Fruit fly (Drosophila melanogaster) whole organism, prepupa: ENCODE data around the gene CG3430.

ENCODE experiments used
- CG10631 ChIP-seq: fragments of 200-800 bp; sonication (Bioruptor generic); optimal IDR thresholded peaks from 2 replicates; lab custom pipeline; 2016; ENCODE audit warnings: missing biosample characterization, missing genetic modification characterization
- CG10669 ChIP-seq: fragments of 200-800 bp; sonication (Bioruptor generic); optimal IDR thresholded peaks from 3 replicates; lab custom pipeline; 2018; ENCODE audit warnings: missing biosample characterization, mild to moderate bottlenecking, missing genetic modification characterization, moderate library complexity
- CG11294 ChIP-seq: fragments of 200-800 bp; sonication (Bioruptor generic); IDR thresholded peaks from 2 replicates; pipeline ENCODE4 v1.3.6; 2022; ENCODE audit warnings: missing biosample characterization, missing genetic modification characterization
- CG15336 ChIP-seq: fragments of 200-800 bp; sonication (Bioruptor generic); IDR thresholded peaks from 2 replicates; pipeline ENCODE4 v1.3.6; 2022; ENCODE audit warnings: missing biosample characterization, missing genetic modification characterization
- CG1621 ChIP-seq: fragments of 200-800 bp; sonication (Bioruptor generic); optimal IDR thresholded peaks from 3 replicates; lab custom pipeline; 2018; ENCODE audit warnings: missing biosample characterization, mild to moderate bottlenecking, missing genetic modification characterization
- CG16779 ChIP-seq: fragments of 200-800 bp; sonication (Bioruptor generic); optimal IDR thresholded peaks from 3 replicates; lab custom pipeline; 2017; ENCODE audit warnings: missing biosample characterization, mild to moderate bottlenecking, missing genetic modification characterization
- CG3032 ChIP-seq: fragments of 200-800 bp; optimal IDR thresholded peaks from 2 replicates; lab custom pipeline; 2019; ENCODE audit warnings: missing biosample characterization, mild to moderate bottlenecking, missing genetic modification characterization, moderate library complexity
- CG31627 ChIP-seq: fragments of 200-800 bp; sonication (Bioruptor generic); optimal IDR thresholded peaks from 3 replicates; lab custom pipeline; 2016; ENCODE audit warnings: missing biosample characterization, missing genetic modification characterization
- CG32006 ChIP-seq: fragments of 200-800 bp; sonication (Bioruptor generic); optimal IDR thresholded peaks from 3 replicates; lab custom pipeline; 2017; ENCODE audit warnings: missing biosample characterization, mild to moderate bottlenecking, missing genetic modification characterization
- CG3919 ChIP-seq: fragments of 200-800 bp; sonication (Bioruptor generic); optimal IDR thresholded peaks from 3 replicates; lab custom pipeline; 2016; ENCODE audit warnings: missing biosample characterization, missing genetic modification characterization
- CG4318 ChIP-seq: fragments of 200-800 bp; sonication (Bioruptor generic); optimal IDR thresholded peaks from 3 replicates; lab custom pipeline; 2017; ENCODE audit warnings: missing biosample characterization, mild to moderate bottlenecking, missing genetic modification characterization
- CG6163 ChIP-seq: fragments of 200-800 bp; sonication (Bioruptor generic); IDR thresholded peaks from 3 replicates; pipeline ENCODE4 v1.3.6; 2022; ENCODE audit warnings: missing biosample characterization, missing genetic modification characterization
- CG6276 ChIP-seq: fragments of 200-800 bp; sonication (Bioruptor generic); optimal IDR thresholded peaks from 2 replicates; lab custom pipeline; 2017; ENCODE audit warnings: missing biosample characterization, mild to moderate bottlenecking, missing genetic modification characterization
- CG6792 ChIP-seq: fragments of 200-800 bp; sonication (Bioruptor generic); optimal IDR thresholded peaks from 3 replicates; lab custom pipeline; 2016; ENCODE audit warnings: missing biosample characterization, missing genetic modification characterization
- CG6808 ChIP-seq: fragments of 200-800 bp; sonication (Bioruptor generic); optimal IDR thresholded peaks from 3 replicates; lab custom pipeline; 2017; ENCODE audit warnings: missing biosample characterization, missing genetic modification characterization, mild to moderate bottlenecking, moderate library complexity, missing genetic modification reagents
- CG6854 ChIP-seq: fragments of 200-800 bp; sonication (Bioruptor generic); optimal IDR thresholded peaks from 2 replicates; lab custom pipeline; 2017; ENCODE audit warnings: missing biosample characterization, mild to moderate bottlenecking, missing genetic modification characterization
- CG8119 ChIP-seq: fragments of 200-800 bp; sonication (Bioruptor generic); IDR thresholded peaks from 3 replicates; pipeline ENCODE4 v1.3.6; 2022; ENCODE audit warnings: missing biosample characterization, missing genetic modification characterization
- CG8319 ChIP-seq: fragments of 200-800 bp; sonication (Bioruptor generic); optimal IDR thresholded peaks from 3 replicates; lab custom pipeline; 2016; ENCODE audit warnings: missing biosample characterization, missing genetic modification characterization
- CG8632 ChIP-seq: fragments of 200-800 bp; sonication (Bioruptor generic); optimal IDR thresholded peaks from 3 replicates; lab custom pipeline; 2016; ENCODE audit warnings: missing biosample characterization, missing genetic modification characterization
- CG9139 ChIP-seq: fragments of 200-800 bp; sonication (Bioruptor generic); optimal IDR thresholded peaks from 3 replicates; lab custom pipeline; 2017; ENCODE audit warnings: missing biosample characterization, mild to moderate bottlenecking, missing genetic modification characterization
- Eip78C ChIP-seq: fragments of 200-800 bp; sonication (Bioruptor generic); peaks from one replicate; lab custom pipeline; 2016; ENCODE audit warnings: missing biosample characterization, missing genetic modification characterization
- Eip93F ChIP-seq: fragments of 200-800 bp; sonication (Bioruptor generic); optimal IDR thresholded peaks from 2 replicates; lab custom pipeline; 2016; ENCODE audit warnings: missing biosample characterization, mild to moderate bottlenecking, missing genetic modification characterization
- Ets21C ChIP-seq: fragments of 200-800 bp; sonication (Bioruptor generic); optimal IDR thresholded peaks from 3 replicates; lab custom pipeline; 2016; ENCODE audit warnings: missing biosample characterization, missing genetic modification characterization
- Ets96B ChIP-seq: fragments of 200-800 bp; optimal IDR thresholded peaks from 2 replicates; lab custom pipeline; 2019; ENCODE audit warnings: missing biosample characterization, mild to moderate bottlenecking, missing genetic modification characterization, moderate library complexity
- Hr4 ChIP-seq: fragments of 200-800 bp; sonication (Bioruptor generic); optimal IDR thresholded peaks from 3 replicates; lab custom pipeline; 2016; ENCODE audit warnings: missing biosample characterization, missing genetic modification characterization
- Lpt ChIP-seq: fragments of 200-800 bp; sonication (Bioruptor generic); optimal IDR thresholded peaks from 3 replicates; lab custom pipeline; 2016; ENCODE audit warnings: missing biosample characterization, missing genetic modification characterization
- Met ChIP-seq: fragments of 200-800 bp; sonication (Bioruptor generic); optimal IDR thresholded peaks from 3 replicates; lab custom pipeline; 2016; ENCODE audit warnings: missing biosample characterization, missing genetic modification characterization
- OdsH ChIP-seq: fragments of 200-800 bp; sonication (Bioruptor generic); optimal IDR thresholded peaks from 3 replicates; lab custom pipeline; 2016; ENCODE audit warnings: missing biosample characterization, missing genetic modification characterization
- Sox15 ChIP-seq: fragments of 200-800 bp; sonication (Bioruptor generic); optimal IDR thresholded peaks from 3 replicates; lab custom pipeline; 2016; ENCODE audit warnings: missing biosample characterization, missing genetic modification characterization
- cyc ChIP-seq: fragments of 200-800 bp; sonication (Bioruptor generic); optimal IDR thresholded peaks from 3 replicates; lab custom pipeline; 2016; ENCODE audit warnings: missing biosample characterization, missing genetic modification characterization
- dac ChIP-seq: fragments of 200-800 bp; sonication (Bioruptor generic); optimal IDR thresholded peaks from 2 replicates; lab custom pipeline; 2017; ENCODE audit warnings: missing biosample characterization, mild to moderate bottlenecking, missing genetic modification characterization
- dsx ChIP-seq: fragments of 200-800 bp; optimal IDR thresholded peaks from 3 replicates; lab custom pipeline; 2019; ENCODE audit warnings: missing biosample characterization, mild to moderate bottlenecking, missing genetic modification characterization, moderate library complexity; ENCODE audit not compliant: poor library complexity, severe bottlenecking
- eg ChIP-seq: fragments of 200-800 bp; sonication (Bioruptor generic); IDR thresholded peaks from 3 replicates; pipeline ENCODE4 v1.3.6; 2022; ENCODE audit warnings: missing biosample characterization, missing genetic modification characterization
- fd59A ChIP-seq: fragments of 200-800 bp; sonication (Bioruptor generic); optimal IDR thresholded peaks from 2 replicates; lab custom pipeline; 2017; ENCODE audit warnings: missing biosample characterization, mild to moderate bottlenecking, missing genetic modification characterization, missing genetic modification reagents
- net ChIP-seq: fragments of 200-800 bp; sonication (Bioruptor generic); optimal IDR thresholded peaks from 3 replicates; lab custom pipeline; 2016; ENCODE audit warnings: missing biosample characterization, missing genetic modification characterization
- salr ChIP-seq, 2 experiments: fragments of 200-800 bp; sonication (Bioruptor generic); optimal IDR thresholded peaks; 3 replicates each; lab custom pipeline; 2016 to 2018; ENCODE audit warnings: missing biosample characterization in 2 of 2, missing genetic modification characterization in 2 of 2, mild to moderate bottlenecking in 1 of 2
- ss ChIP-seq, 2 experiments: fragments of 200-800 bp; sonication (Bioruptor generic); optimal IDR thresholded peaks; 2 replicates in 1 of 2; 3 replicates in 1 of 2; lab custom pipeline; 2017 to 2018; ENCODE audit warnings: mild to moderate bottlenecking in 2 of 2, missing biosample characterization in 2 of 2, missing genetic modification characterization in 2 of 2, moderate library complexity in 1 of 2
- vri ChIP-seq: fragments of 200-800 bp; sonication (Bioruptor generic); optimal IDR thresholded peaks from 3 replicates; lab custom pipeline; 2016; ENCODE audit warnings: missing biosample characterization, mild to moderate bottlenecking, missing genetic modification characterization

The CG3430 gene

DNA sequence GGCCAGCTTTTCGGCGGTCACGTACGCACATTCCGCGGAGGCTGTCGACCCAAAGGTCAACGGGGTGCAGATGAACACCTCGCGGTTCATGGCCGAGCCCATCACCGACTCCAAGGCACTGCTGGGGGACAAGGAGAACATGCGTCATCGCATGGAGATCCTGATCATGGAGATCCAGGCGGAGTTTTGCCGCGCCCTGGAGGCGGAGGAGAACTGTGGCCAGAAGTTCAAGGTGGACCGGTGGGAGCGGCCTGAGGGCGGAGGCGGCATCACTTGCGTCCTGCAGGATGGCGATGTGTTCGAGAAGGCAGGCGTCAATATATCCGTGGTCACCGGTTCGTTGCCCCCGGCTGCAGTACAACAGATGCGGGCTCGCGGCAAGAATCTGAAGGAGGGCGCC lies 7.8 kb downstream of the CG3430 start:
- TF ChIP-seq CG11294 (GFP tag; lab: Robert Waterston, UW): no peak
- no peak for TF ChIP-seq Lpt (GFP tag; lab: Kevin White, UChicago)
- no peak for TF ChIP-seq CG6792
- TF ChIP-seq ss (GFP tag; optimal IDR thresholded peaks at IDR 0.05; lab: Kevin White, UChicago): no peak
- no peak for TF ChIP-seq CG10669 (GFP tag; lab: Kevin White, UChicago)
- TF ChIP-seq CG6276 (GFP tag; lab: Kevin White, UChicago): no peak
- no peak for TF ChIP-seq Met (GFP tag; lab: Kevin White, UChicago)
- no peak for TF ChIP-seq CG10631 (GFP tag; lab: Kevin White, UChicago)
- TF ChIP-seq Ets96B (tag; lab: Kevin White, UChicago): no peak

DNA sequence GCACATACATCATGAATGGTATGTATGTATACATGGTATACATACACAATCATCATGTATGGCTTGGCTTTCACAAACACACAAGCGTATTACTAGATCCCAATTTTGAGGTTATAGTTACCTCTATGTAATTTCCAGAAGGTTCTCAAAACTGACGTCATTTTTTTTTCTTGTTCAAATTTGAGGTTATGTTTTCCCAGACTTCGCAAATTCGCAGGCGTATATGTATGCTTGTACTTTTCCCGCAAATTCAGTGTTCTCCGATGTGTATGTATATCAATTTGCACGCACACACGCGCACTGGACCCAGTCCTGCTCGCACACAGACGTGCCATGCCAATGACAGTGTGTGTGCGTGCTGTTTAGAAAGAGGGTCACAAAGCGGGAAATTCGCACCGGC lies 9.5 kb downstream of the CG3430 start:
- TF ChIP-seq CG1621 (tag; lab: Kevin White, UChicago) (peak; percentile 71), CG6808 (peak; percentile 36), dac (no peak), CG8119 (GFP tag; lab: Robert Waterston, UW) (no peak), Eip93F (GFP tag; lab: Kevin White, UChicago) (no peak), CG4318 (GFP tag; lab: Kevin White, UChicago) (no peak), Ets21C (no peak), dsx (GFP tag; lab: Kevin White, UChicago) (peak; percentile 50), Lpt (GFP tag; lab: Kevin White, UChicago) (no peak), Hr4 (GFP tag; lab: Kevin White, UChicago) (no peak), ss (GFP tag; optimal IDR thresholded peaks at IDR 0.05; lab: Kevin White, UChicago) (peak; percentile 18 to 28), CG9139 (no peak)

DNA sequence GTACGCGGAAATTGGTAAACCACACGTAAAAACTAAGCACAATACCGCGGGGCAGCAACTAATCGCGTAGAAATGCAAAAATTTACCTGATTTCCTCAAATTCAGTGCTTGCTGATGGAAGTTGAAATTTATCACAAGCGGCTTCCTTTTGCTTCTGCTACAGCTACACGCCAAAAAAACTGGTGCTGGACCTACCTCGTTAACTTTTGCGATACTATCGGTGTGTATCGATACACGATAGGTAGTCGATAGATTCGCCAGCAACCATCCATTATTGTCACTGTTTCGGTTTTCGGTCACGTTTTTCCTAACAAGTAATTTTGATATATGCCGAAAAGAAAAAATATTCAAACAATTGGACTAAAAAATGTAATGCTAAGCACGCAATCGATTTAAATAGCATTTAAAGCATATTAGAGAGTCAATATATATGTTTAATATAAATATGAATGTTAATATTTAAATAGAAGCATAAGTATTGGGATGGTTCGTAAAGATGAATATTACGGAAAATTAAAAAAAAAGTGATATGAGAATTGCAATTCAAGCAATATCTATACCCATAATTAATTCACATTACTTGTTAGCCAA lies 10.7 kb downstream of the CG3430 start, which contains the start of gene Sumo:
Gene Sumo (minus strand): TSS at position 223 of the 591 bp plus-strand sequence.
- peak; percentile 18 for TF ChIP-seq OdsH
- TF ChIP-seq cyc (GFP tag; lab: Kevin White, UChicago): no peak
- TF ChIP-seq CG15336 (GFP tag; lab: Robert Waterston, UW): no peak
- TF ChIP-seq dsx (GFP tag; lab: Kevin White, UChicago): no peak
- TF ChIP-seq CG8632 (GFP tag; lab: Kevin White, UChicago): no peak
- peak; percentile 21 for TF ChIP-seq CG3032 (tag; lab: Kevin White, UChicago)
- TF ChIP-seq CG8319 (GFP tag; lab: Kevin White, UChicago): no peak
- TF ChIP-seq Eip93F (GFP tag; lab: Kevin White, UChicago): peak; percentile 41
- no peak for TF ChIP-seq CG9139
- TF ChIP-seq CG3919 (GFP tag; lab: Kevin White, UChicago): no peak
- TF ChIP-seq salr (GFP tag; optimal IDR thresholded peaks at IDR 0.05; lab: Kevin White, UChicago): peak in 1 of 2 experiments; percentile 41
- peak; percentile 5 for TF ChIP-seq Sox15 (GFP tag; lab: Kevin White, UChicago)
- TF ChIP-seq CG6163: 0 out of 3 replicates have a peak, but pooled peaks have one; percentile 6
- TF ChIP-seq dac: no peak
- peak; percentile 2; the same call in 1 of the 3 replicates for TF ChIP-seq eg (GFP tag; lab: Robert Waterston, UW)
- TF ChIP-seq fd59A (GFP tag; lab: Kevin White, UChicago): peak; percentile 12
- TF ChIP-seq CG16779 (tag; lab: Kevin White, UChicago): no peak
- 0 out of 3 replicates have a peak, but pooled peaks have one; percentile 2 for TF ChIP-seq CG8119 (GFP tag; lab: Robert Waterston, UW)
- TF ChIP-seq Lpt (GFP tag; lab: Kevin White, UChicago): no peak
- peak; percentile 14 for TF ChIP-seq Eip78C (GFP tag; lab: Kevin White, UChicago)
- TF ChIP-seq CG6854: peak; percentile 60
- no peak for TF ChIP-seq net (GFP tag; lab: Kevin White, UChicago)
- peak; percentile 11 for TF ChIP-seq CG32006 (GFP tag; lab: Kevin White, UChicago)
- TF ChIP-seq Ets96B (tag; lab: Kevin White, UChicago): no peak
- no peak for TF ChIP-seq vri (GFP tag; lab: Kevin White, UChicago)
- no peak for TF ChIP-seq CG6792
- TF ChIP-seq CG31627 (GFP tag; lab: Kevin White, UChicago): no peak
- TF ChIP-seq CG1621 (tag; lab: Kevin White, UChicago): no peak
